Fruit fly (Drosophila melanogaster) whole organism, pupa: Measurements from ENCODE around the gene U2af50.
A peak's percentile ranks its signal among the peaks of the same experiment; 100 is the strongest.

Source experiments
- CG10348 ChIP-seq: fragments of 200-800 bp; sonication (Bioruptor generic); IDR thresholded peaks from 2 replicates; pipeline ENCODE4 v1.3.6; 2022; ENCODE audit warnings: missing biosample characterization, missing genetic modification characterization
- CG12605 ChIP-seq: fragments of 200-800 bp; sonication (Bioruptor generic); IDR thresholded peaks from 2 replicates; pipeline ENCODE4 v1.3.6; 2022; ENCODE audit warnings: missing biosample characterization, missing genetic modification characterization
- CG13204 ChIP-seq: fragments of 200-800 bp; sonication (Bioruptor generic); optimal IDR thresholded peaks from 2 replicates; lab custom pipeline; 2018; ENCODE audit warnings: missing biosample characterization, mild to moderate bottlenecking, missing genetic modification characterization, moderate library complexity
- CG14655 ChIP-seq: fragments of 200-800 bp; sonication (Bioruptor generic); optimal IDR thresholded peaks from 3 replicates; lab custom pipeline; 2017; ENCODE audit warnings: mild to moderate bottlenecking, missing biosample characterization, missing genetic modification reagents, missing genetic modification characterization
- CG15710 ChIP-seq: fragments of 200-800 bp; sonication (Bioruptor generic); optimal IDR thresholded peaks from 2 replicates; lab custom pipeline; 2018; ENCODE audit warnings: missing biosample characterization, mild to moderate bottlenecking, missing genetic modification characterization, moderate library complexity
- CG17806 ChIP-seq: fragments of 200-800 bp; sonication (Bioruptor generic); optimal IDR thresholded peaks from 2 replicates; lab custom pipeline; 2018; ENCODE audit warnings: missing biosample characterization, mild to moderate bottlenecking, missing genetic modification characterization, moderate library complexity
- CG32121 ChIP-seq: fragments of 200-800 bp; sonication (Bioruptor generic); IDR thresholded peaks from 2 replicates; pipeline ENCODE4 v1.3.6; 2022; ENCODE audit warnings: missing biosample characterization, missing genetic modification characterization
- CG34367 ChIP-seq: fragments of 200-800 bp; sonication (Bioruptor generic); optimal IDR thresholded peaks from 2 replicates; lab custom pipeline; 2018; ENCODE audit warnings: missing biosample characterization, mild to moderate bottlenecking, missing genetic modification characterization
- CG4496 ChIP-seq: fragments of 200-800 bp; sonication (Bioruptor generic); IDR thresholded peaks from 3 replicates; pipeline ENCODE4 v1.3.6; 2022; ENCODE audit warnings: missing biosample characterization, missing genetic modification characterization
- CG8159 ChIP-seq: fragments of 200-800 bp; sonication (Bioruptor generic); optimal IDR thresholded peaks from 3 replicates; lab custom pipeline; 2018; ENCODE audit warnings: missing biosample characterization, mild to moderate bottlenecking, missing genetic modification characterization, moderate library complexity
- CG8301 ChIP-seq: fragments of 200-800 bp; sonication (Bioruptor generic); optimal IDR thresholded peaks from 2 replicates; lab custom pipeline; 2018; ENCODE audit warnings: missing biosample characterization, mild to moderate bottlenecking, missing genetic modification characterization
- CG9948 ChIP-seq: fragments of 200-800 bp; sonication (Bioruptor generic); optimal IDR thresholded peaks from 2 replicates; lab custom pipeline; 2018; ENCODE audit warnings: missing biosample characterization, mild to moderate bottlenecking, missing genetic modification characterization, moderate library complexity
- D1 ChIP-seq: fragments of 200-800 bp; sonication (Bioruptor generic); optimal IDR thresholded peaks from 2 replicates; lab custom pipeline; 2018; ENCODE audit warnings: missing biosample characterization, mild to moderate bottlenecking, missing genetic modification characterization, moderate library complexity
- EcR ChIP-seq: fragments of 200-800 bp; sonication (Bioruptor generic); optimal IDR thresholded peaks from 3 replicates; lab custom pipeline; 2019; ENCODE audit warnings: missing biosample characterization, missing genetic modification characterization, mild to moderate bottlenecking, moderate library complexity, missing genetic modification reagents
- Ets98B ChIP-seq: fragments of 200-800 bp; sonication (Bioruptor generic); IDR thresholded peaks from 2 replicates; pipeline ENCODE4 v1.3.6; 2022; ENCODE audit warnings: missing biosample characterization, missing genetic modification characterization
- Pif1A ChIP-seq: fragments of 200-800 bp; sonication (Bioruptor generic); optimal IDR thresholded peaks from 3 replicates; lab custom pipeline; 2016; ENCODE audit warnings: missing biosample characterization, missing genetic modification characterization
- Pif1B ChIP-seq: fragments of 200-800 bp; sonication (Bioruptor generic); optimal IDR thresholded peaks from 3 replicates; lab custom pipeline; 2016; ENCODE audit warnings: missing biosample characterization, missing genetic modification characterization
- Snoo ChIP-seq: fragments of 200-800 bp; sonication (Bioruptor generic); optimal IDR thresholded peaks from 3 replicates; lab custom pipeline; 2017; ENCODE audit warnings: missing biosample characterization, mild to moderate bottlenecking, missing genetic modification characterization, inconsistent platforms
- fd96Ca ChIP-seq: fragments of 200-800 bp; sonication (Bioruptor generic); IDR thresholded peaks from 3 replicates; pipeline ENCODE4 v1.3.6; 2022; ENCODE audit warnings: missing biosample characterization, missing genetic modification characterization
- gl ChIP-seq: fragments of 200-800 bp; sonication (Bioruptor generic); optimal IDR thresholded peaks from 2 replicates; lab custom pipeline; 2018; ENCODE audit warnings: missing biosample characterization, mild to moderate bottlenecking, missing genetic modification characterization
- rn ChIP-seq: fragments of 200-800 bp; sonication (Bioruptor generic); IDR thresholded peaks from 2 replicates; pipeline ENCODE4 v1.3.6; 2022; ENCODE audit warnings: missing biosample characterization, missing genetic modification characterization

The U2af50 gene

dm6 chrX:16385942-16386392 lies 27.1 kb upstream of the U2af50 start:
- TF ChIP-seq D1 (tag; lab: Kevin White, UChicago) (no peak), CG32121 (GFP tag; lab: Robert Waterston, UW) (0 out of 2 replicates have a peak, but pooled peaks have one; percentile 25), CG15710 (peak; percentile 20), EcR (GFP tag; lab: Kevin White, UChicago) (peak; percentile 25), CG9948 (tag; lab: Kevin White, UChicago) (peak; percentile 27), CG17806 (peak; percentile 5), CG34367 (tag; lab: Kevin White, UChicago) (peak; percentile 21), CG8301 (tag; lab: Kevin White, UChicago) (peak; percentile 45), Pif1B (peak; percentile 14), Snoo (tag; lab: Kevin White, UChicago) (peak; percentile 2), gl (tag; lab: Kevin White, UChicago) (no peak), CG12605 (GFP tag; lab: Robert Waterston, UW) (0 out of 2 replicates have a peak, but pooled peaks have one; percentile 25), CG8159 (tag; lab: Kevin White, UChicago) (peak; percentile 34), CG4496 (GFP tag; lab: Robert Waterston, UW) (peak; percentile 58; the same call in 1 of the 3 replicates), Pif1A (GFP tag; lab: Kevin White, UChicago) (no peak), Ets98B (GFP tag; lab: Robert Waterston, UW) (no peak), CG14655 (GFP tag; lab: Kevin White, UChicago) (peak; percentile 66), rn (no peak), fd96Ca (0 out of 3 replicates have a peak, but pooled peaks have one; percentile 16), CG10348 (no peak), CG13204 (no peak)

DNA sequence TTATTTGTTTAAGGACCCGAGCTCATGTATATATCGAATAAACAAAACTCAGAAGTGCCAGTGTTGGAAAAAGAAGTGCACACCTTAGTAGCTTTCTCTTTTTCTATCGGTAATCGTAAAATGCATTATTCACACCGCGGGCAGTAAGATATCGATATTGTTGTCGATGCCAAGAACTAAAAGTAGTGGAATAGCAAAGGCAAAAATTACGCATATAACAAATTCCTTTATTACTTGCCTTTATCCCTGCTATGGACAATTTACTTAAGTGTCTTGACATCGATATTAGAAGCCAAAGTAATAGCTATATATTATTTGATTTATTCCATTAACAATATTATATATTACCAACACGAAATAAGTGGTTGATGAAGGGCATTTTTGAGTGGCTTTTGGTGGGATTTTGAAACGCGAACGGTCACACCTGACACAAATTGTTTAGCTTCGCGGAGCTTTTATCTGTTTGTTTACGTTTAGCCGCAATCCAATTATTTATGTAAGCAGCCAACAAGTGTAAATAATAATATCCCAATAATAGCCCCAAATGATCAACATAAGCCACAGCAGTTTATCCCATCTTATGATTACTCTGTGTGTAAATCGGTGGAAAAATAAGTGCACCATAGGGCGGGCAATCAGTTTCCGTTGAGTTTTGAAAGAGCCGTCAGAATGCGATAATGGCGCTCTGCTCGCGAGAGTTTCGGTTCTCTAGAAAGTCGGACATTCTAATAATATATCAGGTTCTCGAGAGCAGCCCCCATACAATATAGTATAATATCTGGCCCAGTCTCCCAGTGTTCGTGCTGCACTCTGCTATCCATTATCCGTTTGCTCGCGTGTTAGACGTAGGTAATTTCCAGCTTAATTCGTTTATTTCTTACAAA lies 26.2 kb upstream of the U2af50 start, which contains the start of the genes CG9992 and CG4239:
TSS of gene CG9992 (minus strand) at position 66 of the 884 bp plus-strand sequence.
TSS of gene CG4239 (plus strand) at position 436 of the 884 bp plus-strand sequence.
- TF ChIP-seq Snoo (tag; lab: Kevin White, UChicago) (peak; percentile 47), CG17806 (peak; percentile 53), CG13204 (no peak), CG8159 (tag; lab: Kevin White, UChicago) (no peak), gl (tag; lab: Kevin White, UChicago) (no peak), CG12605 (GFP tag; lab: Robert Waterston, UW) (no peak), EcR (GFP tag; lab: Kevin White, UChicago) (no peak), CG4496 (GFP tag; lab: Robert Waterston, UW) (peak; percentile 73; the same call in 2 of the 3 replicates), CG8301 (tag; lab: Kevin White, UChicago) (no peak), Pif1A (GFP tag; lab: Kevin White, UChicago) (no peak), Pif1B (no peak), CG34367 (tag; lab: Kevin White, UChicago) (peak; percentile 10), rn (no peak), CG14655 (GFP tag; lab: Kevin White, UChicago) (no peak), CG32121 (GFP tag; lab: Robert Waterston, UW) (peak; percentile 41; the same call in 1 of the 2 replicates), D1 (tag; lab: Kevin White, UChicago) (no peak), fd96Ca (peak; percentile 66; the same call in 1 of the 3 replicates), Ets98B (GFP tag; lab: Robert Waterston, UW) (peak; percentile 36; the same call in 1 of the 2 replicates), CG10348 (no peak; the same call in 1 of the 2 replicates), CG9948 (tag; lab: Kevin White, UChicago) (peak; percentile 62), CG15710 (peak; percentile 65)

DNA sequence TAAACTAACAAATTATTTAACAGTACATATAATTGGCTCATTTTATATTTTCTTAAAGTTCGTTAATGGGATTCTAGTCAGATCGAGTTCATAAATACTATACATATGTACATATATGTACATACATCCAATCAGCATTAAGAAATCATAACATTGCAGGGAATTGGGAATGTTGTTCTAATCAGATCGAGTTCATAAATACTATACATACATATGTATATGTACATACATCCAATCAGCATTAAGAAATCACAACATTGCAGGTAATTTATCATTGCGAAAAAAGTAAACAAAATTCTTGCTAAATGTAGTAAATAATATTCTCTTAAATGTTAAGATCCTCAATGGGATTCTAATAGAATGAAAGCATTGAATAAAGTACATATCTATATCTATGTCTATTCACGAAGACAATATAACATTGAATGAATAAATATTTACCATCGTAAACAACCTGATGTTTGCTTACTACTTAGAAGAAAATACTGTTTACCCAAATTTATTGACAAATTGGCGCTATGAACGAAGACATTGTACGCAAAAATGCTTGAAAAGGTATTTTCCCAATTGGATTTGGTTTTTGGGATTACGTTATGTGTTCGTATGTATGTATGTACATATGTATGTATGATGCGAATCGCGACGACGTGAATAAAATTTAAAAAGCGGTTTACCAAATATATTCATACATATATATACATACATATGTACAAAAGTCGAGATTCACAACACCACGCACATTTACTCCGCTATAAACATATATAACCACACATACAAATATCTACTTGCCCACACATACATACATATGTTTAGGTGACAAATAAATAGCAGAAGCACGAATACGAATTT lies 25.1 kb upstream of the U2af50 start:
- TF ChIP-seq fd96Ca: no peak
- TF ChIP-seq Pif1A (GFP tag; lab: Kevin White, UChicago): no peak
- TF ChIP-seq CG13204: no peak
- no peak for TF ChIP-seq CG4496 (GFP tag; lab: Robert Waterston, UW)
- no peak for TF ChIP-seq Ets98B (GFP tag; lab: Robert Waterston, UW)
- TF ChIP-seq, all 21 proteins: peak for 0

dm6 chrX:16374059-16374458 lies 15.2 kb upstream of the U2af50 start:
- TF ChIP-seq CG14655 (GFP tag; lab: Kevin White, UChicago) (no peak), Snoo (tag; lab: Kevin White, UChicago) (no peak), rn (no peak), CG34367 (tag; lab: Kevin White, UChicago) (no peak), D1 (tag; lab: Kevin White, UChicago) (no peak), CG4496 (GFP tag; lab: Robert Waterston, UW) (no peak), CG9948 (tag; lab: Kevin White, UChicago) (no peak), EcR (GFP tag; lab: Kevin White, UChicago) (no peak), fd96Ca (no peak), CG8301 (tag; lab: Kevin White, UChicago) (no peak), CG12605 (GFP tag; lab: Robert Waterston, UW) (no peak), CG13204 (no peak), Pif1A (GFP tag; lab: Kevin White, UChicago) (no peak), CG15710 (no peak), CG8159 (tag; lab: Kevin White, UChicago) (no peak), Pif1B (no peak), CG10348 (no peak), CG17806 (no peak)
